Fruit fly (Drosophila melanogaster) whole organism, embryonic: Measurements from ENCODE around the gene SKIP.
A peak's percentile ranks its signal among the peaks of the same experiment; 100 is the strongest.
"Not testable (repeated sequence)": the region's sequence is repeated elsewhere in the genome, so short reads cannot be mapped to it uniquely, and the experiment has no call there.

Experiments used
- ATbp ChIP-seq: fragments of 200-800 bp; sonication (Bioruptor generic); optimal IDR thresholded peaks from 2 replicates; lab custom pipeline; 2017; ENCODE audit warnings: missing biosample characterization, mild to moderate bottlenecking, missing genetic modification characterization, missing genetic modification reagents
- Adf1 ChIP-seq: fragments of 200-800 bp; sonication (Bioruptor generic); IDR thresholded peaks from 2 replicates; pipeline ENCODE4 v1.3.6; 2022; ENCODE audit warnings: missing biosample characterization, missing genetic modification characterization
- CG10959 ChIP-seq: fragments of 200-800 bp; sonication (Bioruptor generic); IDR thresholded peaks from 2 replicates; pipeline ENCODE4 v1.3.6; 2022; ENCODE audit warnings: missing biosample characterization, missing genetic modification characterization
- CG11504 ChIP-seq: fragments of 200-800 bp; sonication (Bioruptor generic); optimal IDR thresholded peaks from 3 replicates; lab custom pipeline; 2019; ENCODE audit warnings: missing biosample characterization, mild to moderate bottlenecking, missing genetic modification characterization, moderate library complexity
- CG12391 ChIP-seq: fragments of 200-800 bp; sonication (Bioruptor generic); optimal IDR thresholded peaks from 3 replicates; lab custom pipeline; 2018; ENCODE audit warnings: missing biosample characterization, mild to moderate bottlenecking, missing genetic modification characterization, moderate library complexity
- CG18599 ChIP-seq: fragments of 200-800 bp; sonication (Bioruptor generic); optimal IDR thresholded peaks from 3 replicates; lab custom pipeline; 2017; ENCODE audit warnings: missing biosample characterization, missing genetic modification characterization, mild to moderate bottlenecking, moderate library complexity, missing genetic modification reagents
- CG2678 ChIP-seq: fragments of 200-800 bp; sonication (Bioruptor generic); optimal IDR thresholded peaks from 3 replicates; lab custom pipeline; 2019; ENCODE audit warnings: missing biosample characterization, mild to moderate bottlenecking, missing genetic modification characterization, moderate library complexity
- CG31441 ChIP-seq: fragments of 200-800 bp; sonication (Bioruptor generic); IDR thresholded peaks from 2 replicates; pipeline ENCODE4 v1.3.6; 2022; ENCODE audit warnings: missing biosample characterization, missing genetic modification characterization
- CG4820 ChIP-seq: fragments of 200-800 bp; sonication (Bioruptor generic); optimal IDR thresholded peaks from 3 replicates; lab custom pipeline; 2016; ENCODE audit warnings: missing biosample characterization, missing genetic modification characterization
- CG6254 ChIP-seq: fragments of 200-800 bp; sonication (Bioruptor generic); optimal IDR thresholded peaks from 3 replicates; lab custom pipeline; 2017; ENCODE audit warnings: mild to moderate bottlenecking, missing biosample characterization, missing genetic modification reagents, missing genetic modification characterization
- CG8281 ChIP-seq: fragments of 200-800 bp; sonication (Bioruptor generic); optimal IDR thresholded peaks from 2 replicates; lab custom pipeline; 2018; ENCODE audit warnings: missing biosample characterization, mild to moderate bottlenecking, missing genetic modification characterization, moderate library complexity
- Dll ChIP-seq: fragments of 200-800 bp; sonication (Bioruptor generic); IDR thresholded peaks from 4 replicates; pipeline ENCODE4 v1.3.6; 2022; ENCODE audit warnings: missing biosample characterization, missing genetic modification characterization; ENCODE audit not compliant: partially characterized antibody
- Fer1 ChIP-seq: fragments of 200-800 bp; sonication (Bioruptor generic); optimal IDR thresholded peaks from 2 replicates; lab custom pipeline; 2017; ENCODE audit warnings: missing biosample characterization, mild to moderate bottlenecking, missing genetic modification characterization
- GATAe ChIP-seq: fragments of 200-800 bp; sonication (Bioruptor generic); conservative IDR thresholded peaks from 2 replicates; pipeline ENCODE4 v1.3.6; 2022; ENCODE audit warnings: missing biosample characterization, missing genetic modification characterization
- Hmr ChIP-seq: fragments of 200-800 bp; sonication (Bioruptor generic); optimal IDR thresholded peaks from 3 replicates; lab custom pipeline; 2017; ENCODE audit warnings: mild to moderate bottlenecking, missing biosample characterization, missing genetic modification reagents, missing genetic modification characterization
- Hr51 ChIP-seq, 2 experiments: fragments of 200-800 bp; sonication (Bioruptor generic); optimal IDR thresholded peaks; 2 replicates in 1 of 2; 3 replicates in 1 of 2; lab custom pipeline; 2016 to 2018; ENCODE audit warnings: missing biosample characterization in 2 of 2, missing genetic modification characterization in 2 of 2, mild to moderate bottlenecking in 1 of 2, moderate library complexity in 1 of 2
- Lpt ChIP-seq: fragments of >200 bp; optimal IDR thresholded peaks from 2 replicates; lab custom pipeline; 2018; ENCODE audit warnings: missing biosample characterization, missing genetic modification characterization
- Med ChIP-seq: fragments of 200-800 bp; sonication (Bioruptor generic); peaks from one replicate; lab custom pipeline; 2016; ENCODE audit warnings: missing biosample characterization, missing genetic modification characterization, mild to moderate bottlenecking, inconsistent platforms, moderate library complexity
- NK7.1 ChIP-seq: fragments of 200-800 bp; sonication (Bioruptor generic); optimal IDR thresholded peaks from 3 replicates; lab custom pipeline; 2016; ENCODE audit warnings: missing biosample characterization, missing genetic modification characterization
- Ptx1 ChIP-seq: fragments of 200-800 bp; sonication (Bioruptor generic); IDR thresholded peaks from 2 replicates; pipeline ENCODE4 v1.3.6; 2022; ENCODE audit warnings: missing biosample characterization, missing genetic modification characterization
- abd-A ChIP-seq: fragments of 200-800 bp; sonication (Bioruptor generic); optimal IDR thresholded peaks from 3 replicates; lab custom pipeline; 2019; ENCODE audit warnings: missing biosample characterization, mild to moderate bottlenecking, missing genetic modification characterization, moderate library complexity
- bab2 ChIP-seq: fragments of 200-800 bp; sonication (Bioruptor generic); optimal IDR thresholded peaks from 2 replicates; lab custom pipeline; 2016; ENCODE audit warnings: missing biosample characterization, missing genetic modification characterization
- bsh ChIP-seq, 2 experiments: fragments of 200-800 bp; sonication (Bioruptor generic); optimal IDR thresholded peaks; 2 replicates each; lab custom pipeline; 2017 to 2018; ENCODE audit warnings: mild to moderate bottlenecking in 2 of 2, missing biosample characterization in 2 of 2, missing genetic modification characterization in 2 of 2, moderate library complexity in 1 of 2
- crol ChIP-seq: fragments of 200-800 bp; sonication (Bioruptor generic); IDR thresholded peaks from 2 replicates; pipeline ENCODE4 v1.3.6; 2022; ENCODE audit warnings: missing biosample characterization, missing genetic modification characterization
- dmrt99B ChIP-seq: fragments of 200-800 bp; sonication (Bioruptor generic); optimal IDR thresholded peaks from 2 replicates; lab custom pipeline; 2018; ENCODE audit warnings: missing biosample characterization, mild to moderate bottlenecking, missing genetic modification characterization, moderate library complexity
- gem ChIP-seq: fragments of 200-800 bp; sonication (Bioruptor generic); optimal IDR thresholded peaks from 2 replicates; lab custom pipeline; 2019; ENCODE audit warnings: missing biosample characterization, mild to moderate bottlenecking, missing genetic modification characterization, moderate library complexity
- grau ChIP-seq: fragments of 200-800 bp; optimal IDR thresholded peaks from 3 replicates; lab custom pipeline; 2019; ENCODE audit warnings: missing biosample characterization, mild to moderate bottlenecking, missing genetic modification characterization, moderate library complexity
- grn ChIP-seq: fragments of 200-800 bp; sonication (Bioruptor generic); optimal IDR thresholded peaks from 3 replicates; lab custom pipeline; 2017; ENCODE audit warnings: missing biosample characterization, missing genetic modification characterization
- lbe ChIP-seq: fragments of 200-800 bp; sonication (Bioruptor generic); optimal IDR thresholded peaks from 2 replicates; lab custom pipeline; 2016; ENCODE audit warnings: missing biosample characterization, mild to moderate bottlenecking, missing genetic modification characterization
- lov ChIP-seq, 2 experiments: fragments of 200-800 bp in 1 of 2; fragments of >200 bp in 1 of 2; sonication (Bioruptor generic) in 1 of 2; IDR thresholded peaks in 1 of 2; optimal IDR thresholded peaks in 1 of 2; 2 replicates in 1 of 2; 3 replicates in 1 of 2; pipeline versions ENCODE4 v1.3.6 to Lab custom; 2017 to 2022; ENCODE audit warnings: missing biosample characterization in 1 of 2, missing genetic modification characterization in 1 of 2
- mirr ChIP-seq: fragments of 200-800 bp; sonication (Bioruptor generic); optimal IDR thresholded peaks from 3 replicates; lab custom pipeline; 2018; ENCODE audit warnings: missing biosample characterization, mild to moderate bottlenecking, missing genetic modification characterization
- prd ChIP-seq, 3 experiments: fragments of >200 bp in 2 of 3; fragments of 200-800 bp in 1 of 3; sonication (Bioruptor generic) in 1 of 3; optimal IDR thresholded peaks in 2 of 3; IDR thresholded peaks in 1 of 3; 2 replicates in 2 of 3; 3 replicates in 1 of 3; pipeline versions ENCODE4 v1.3.6 to Lab custom; 2017 to 2022; ENCODE audit warnings: missing biosample characterization in 1 of 3, missing genetic modification characterization in 1 of 3
- psq ChIP-seq: fragments of 200-800 bp; sonication (Bioruptor generic); optimal IDR thresholded peaks from 2 replicates; lab custom pipeline; 2017; ENCODE audit warnings: missing biosample characterization, missing genetic modification characterization
- row ChIP-seq: fragments of 200-800 bp; sonication (Bioruptor generic); IDR thresholded peaks from 3 replicates; pipeline ENCODE4 v1.3.6; 2022; ENCODE audit warnings: missing biosample characterization, missing genetic modification characterization
- sens ChIP-seq: fragments of 200-800 bp; sonication (Bioruptor generic); peaks from one replicate; lab custom pipeline; 2016; ENCODE audit warnings: missing biosample characterization, missing genetic modification characterization
- tap ChIP-seq: fragments of 200-800 bp; optimal IDR thresholded peaks from 3 replicates; lab custom pipeline; 2019; ENCODE audit warnings: missing biosample characterization, mild to moderate bottlenecking, missing genetic modification characterization, moderate library complexity
- zf30C ChIP-seq: fragments of 200-800 bp; sonication (Bioruptor generic); optimal IDR thresholded peaks from 3 replicates; lab custom pipeline; 2018; ENCODE audit warnings: missing biosample characterization, mild to moderate bottlenecking, missing genetic modification characterization

The SKIP gene

DNA sequence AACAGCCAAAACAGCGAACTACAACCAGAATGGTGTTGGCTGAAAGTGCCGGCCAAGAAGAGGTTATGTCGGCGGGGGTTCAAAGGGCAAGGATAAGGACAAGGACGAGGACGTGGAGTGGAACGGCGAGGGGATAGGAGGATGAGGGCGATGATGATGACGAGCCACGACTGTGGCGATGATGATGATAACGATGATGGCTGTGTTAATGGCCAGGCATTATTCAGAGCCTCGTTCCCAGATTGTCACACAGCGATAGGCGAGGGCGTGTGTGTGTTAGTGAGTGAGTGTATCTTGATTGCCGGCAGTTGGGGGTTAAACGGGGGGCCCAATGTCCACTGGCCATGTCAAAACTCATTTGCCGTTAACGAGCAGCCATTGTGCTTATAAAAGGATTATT is 139.3 kb downstream of the SKIP start:
- TF ChIP-seq crol (GFP tag; lab: Robert Waterston, UW): peak; percentile 50; the same call in 1 of the 2 replicates
- no peak for TF ChIP-seq lbe (GFP tag; lab: Kevin White, UChicago)
- TF ChIP-seq abd-A: peak; percentile 78
- TF ChIP-seq mirr (GFP tag; lab: Kevin White, UChicago): peak; percentile 28
- peak; percentile 58 for TF ChIP-seq grn

DNA sequence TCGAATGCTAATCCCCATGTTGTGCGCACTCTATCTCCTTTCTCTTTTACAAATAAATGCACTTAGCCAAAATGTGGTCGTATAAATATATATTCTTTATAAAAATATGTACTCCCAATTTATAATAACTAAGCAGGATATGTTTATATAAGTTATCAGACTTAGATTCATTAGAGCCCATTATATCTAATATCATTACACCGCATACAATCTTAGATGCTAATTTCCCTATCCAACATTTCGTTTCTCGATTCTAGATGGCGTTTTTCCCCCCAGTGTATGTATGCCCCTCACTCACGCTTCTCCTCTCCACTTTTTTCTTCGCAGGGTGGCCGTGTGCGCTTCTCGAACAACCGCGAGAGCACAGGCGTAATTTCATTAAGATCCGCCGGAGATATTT is 153.8 kb downstream of the SKIP start:
- peak; percentile 2 for TF ChIP-seq ATbp (GFP tag; lab: Kevin White, UChicago)
- TF ChIP-seq bsh (GFP tag; optimal IDR thresholded peaks at IDR 0.05; lab: Kevin White, UChicago): peak in 1 of 2 experiments; percentile 16
- peak; percentile 33 for TF ChIP-seq dmrt99B (tag; lab: Kevin White, UChicago)
- TF ChIP-seq bab2 (GFP tag; lab: Kevin White, UChicago): no peak
- peak; percentile 50 for TF ChIP-seq CG18599 (GFP tag; lab: Kevin White, UChicago)
- peak; percentile 37 for TF ChIP-seq gem (tag; lab: Kevin White, UChicago)
- TF ChIP-seq Hmr: peak; percentile 2
- TF ChIP-seq sens (GFP tag; lab: Kevin White, UChicago): peak; percentile 80
- peak; percentile 39 for TF ChIP-seq zf30C (GFP tag; lab: Kevin White, UChicago)
- no peak for TF ChIP-seq NK7.1 (GFP tag; lab: Kevin White, UChicago)
- TF ChIP-seq Lpt (GFP tag; lab: Kevin White, UChicago): no peak
- peak in 1 of 2 experiments; percentile 17 for TF ChIP-seq Hr51 (GFP tag; optimal IDR thresholded peaks at IDR 0.05; lab: Kevin White, UChicago)
- peak; percentile 35 for TF ChIP-seq CG11504 (tag; lab: Kevin White, UChicago)
- TF ChIP-seq CG12391 (tag; lab: Kevin White, UChicago): peak; percentile 5
- TF ChIP-seq grau (tag; lab: Kevin White, UChicago): peak; percentile 1
- no peak for TF ChIP-seq CG10959 (GFP tag; lab: Robert Waterston, UW)
- 0 out of 2 replicates have a peak, but pooled peaks have one; percentile 8 for TF ChIP-seq Ptx1 (GFP tag; lab: Robert Waterston, UW)
- peak; percentile 43; the same call in 1 of the 3 replicates for TF ChIP-seq row (GFP tag; lab: Robert Waterston, UW)
- peak; percentile 30; the same call in 1 of the 2 replicates for TF ChIP-seq CG31441 (GFP tag; lab: Robert Waterston, UW)
- TF ChIP-seq Fer1 (GFP tag; lab: Kevin White, UChicago): peak; percentile 19
- peak; percentile 29 for TF ChIP-seq CG2678
- TF ChIP-seq GATAe (GFP tag; lab: Robert Waterston, UW): no peak

DNA sequence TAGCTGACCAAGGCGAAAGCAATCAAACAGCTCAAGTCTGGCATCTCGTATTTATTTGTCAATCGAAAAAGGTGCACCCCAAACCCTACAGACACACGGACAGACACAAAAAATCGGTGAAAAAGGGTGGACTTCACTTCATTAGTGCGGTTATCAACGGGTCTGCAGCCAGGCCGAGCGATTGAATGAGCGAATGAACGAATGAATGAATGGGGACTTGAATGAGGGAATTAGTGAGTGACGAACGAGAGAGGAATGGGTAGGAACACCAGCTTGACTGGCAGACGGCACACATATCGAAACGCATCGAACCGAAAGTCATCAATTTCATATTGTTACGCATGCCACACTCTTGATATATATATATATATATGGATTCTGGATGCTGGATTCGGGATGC is 154.7 kb downstream of the SKIP start:
- TF ChIP-seq prd (optimal IDR thresholded peaks at IDR 0.05; lab: Kevin White, UChicago) (no peak), prd (GFP tag; IDR thresholded peaks at IDR 0.05; lab: Robert Waterston, UW) (no peak), Dll (GFP tag; lab: Robert Waterston, UW) (no peak), lov (optimal IDR thresholded peaks at IDR 0.05; lab: Kevin White, UChicago) (no peak), lov (GFP tag; IDR thresholded peaks at IDR 0.05; lab: Robert Waterston, UW) (no peak), CG8281 (peak; percentile 96), psq (GFP tag; lab: Kevin White, UChicago) (no peak), CG4820 (GFP tag; lab: Kevin White, UChicago) (no peak), Adf1 (GFP tag; lab: Robert Waterston, UW) (no peak)

DNA sequence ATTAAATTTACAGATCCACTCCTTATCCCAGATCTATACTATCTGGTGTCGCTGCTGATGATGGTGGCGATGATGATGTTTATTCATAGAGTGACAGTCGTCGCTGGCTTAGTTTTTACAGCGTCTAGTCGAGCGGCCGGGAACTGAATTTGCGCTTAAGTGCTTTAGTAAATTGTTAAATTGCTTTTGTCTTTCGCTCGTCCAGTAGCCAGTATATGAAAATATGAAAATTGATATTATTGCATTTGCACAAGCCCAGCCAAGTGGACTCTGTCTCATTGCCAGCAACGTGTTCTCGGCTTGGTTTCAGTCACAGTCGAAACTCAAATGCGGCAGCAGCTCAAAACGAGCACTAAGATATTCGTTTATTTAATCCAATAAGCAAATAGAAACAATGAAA is 164.9 kb downstream of the SKIP start, which contains the start of gene CG7084:
Gene CG7084, plus strand, starts transcription at position 301 of the 400 bp plus-strand sequence.
- TF ChIP-seq tap; Med (GFP tag; lab: Kevin White, UChicago); CG6254 (GFP tag; lab: Kevin White, UChicago): not testable (repeated sequence)
